Worm (Caenorhabditis elegans): ENCODE results near the gene fmi-1.

DNA sequence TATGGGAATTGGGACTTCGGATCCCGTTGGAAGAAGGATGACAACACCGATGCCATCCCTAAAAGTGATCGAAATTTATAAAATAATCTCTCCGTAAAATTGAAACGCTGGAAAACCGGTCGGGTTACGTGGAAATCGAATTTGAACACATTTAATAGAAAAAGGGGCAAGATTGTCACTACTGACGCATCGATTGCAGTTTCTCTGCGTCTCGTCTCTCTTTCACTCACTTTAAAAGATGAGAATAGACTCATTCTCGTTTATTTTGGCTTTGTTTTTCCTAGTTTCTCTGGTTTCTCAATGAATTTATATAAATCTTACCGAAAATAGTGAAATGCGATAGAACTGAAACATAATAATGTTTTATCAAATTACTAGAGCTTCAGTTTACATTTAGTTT, 22.8 kb downstream of the fmi-1 start, which contains the start of gene scyl-1:
- no peak for TF ChIP-seq mes-4 (tag; optimal IDR thresholded peaks at IDR 0.05)
- no peak for TF ChIP-seq snpc-4 (GFP tag; optimal IDR thresholded peaks at IDR 0.05)
- TF ChIP-seq snpc-4 (tag; optimal IDR thresholded peaks at IDR 0.05): peak in 3 of 4 experiments; percentile 27 to 54 (median 31)
- no peak for TF ChIP-seq bed-2 (GFP tag; IDR thresholded peaks at IDR 0.05)
- no peak for TF ChIP-seq ztf-28 (GFP tag; IDR thresholded peaks at IDR 0.05)
- no peak for TF ChIP-seq hlh-26 (GFP tag; conservative IDR thresholded peaks at IDR 0.05)
- TF ChIP-seq sptf-2 (GFP tag; optimal IDR thresholded peaks at IDR 0.05): no peak
- TF ChIP-seq T07F8.4 (tag; optimal IDR thresholded peaks at IDR 0.05): no peak
